Fruit fly (Drosophila melanogaster) whole organism, adult: ENCODE results near the gene Ssl1.

Experiments used
- CG11617 ChIP-seq: fragments of 200-800 bp; sonication (Bioruptor generic); optimal IDR thresholded peaks from 2 replicates; lab custom pipeline; 2017; ENCODE audit warnings: mild to moderate bottlenecking, missing biosample characterization, missing genetic modification reagents, missing genetic modification characterization
- bab1 ChIP-seq: fragments of 200-800 bp; sonication (Bioruptor generic); optimal IDR thresholded peaks from 3 replicates; lab custom pipeline; 2019; ENCODE audit warnings: missing biosample characterization, mild to moderate bottlenecking, missing genetic modification characterization, moderate library complexity
- tj ChIP-seq: fragments of 200-800 bp; sonication (Bioruptor generic); optimal IDR thresholded peaks from 3 replicates; lab custom pipeline; 2017; ENCODE audit warnings: missing biosample characterization, mild to moderate bottlenecking, missing genetic modification characterization, moderate library complexity

DNA sequence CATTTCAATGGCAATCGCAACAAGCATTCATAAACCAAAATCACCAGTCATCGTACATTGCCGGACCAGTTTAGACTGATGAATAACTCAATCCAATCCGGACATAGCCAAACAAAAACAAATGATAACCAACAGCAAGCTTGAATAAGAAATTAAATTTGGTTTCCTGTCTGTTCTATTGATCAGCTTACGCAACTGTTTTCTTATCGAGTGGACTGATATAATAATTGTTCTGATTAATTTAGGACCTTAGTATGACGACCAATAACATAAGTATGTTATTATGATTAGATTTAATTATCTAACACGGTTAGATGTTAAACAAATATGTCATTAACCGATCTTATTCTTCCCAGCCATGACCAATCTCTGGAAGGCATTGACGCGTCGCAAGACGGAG lies 12.1 kb downstream of the Ssl1 start:
- no peak for TF ChIP-seq tj (GFP tag; lab: Kevin White, UChicago)
- TF ChIP-seq CG11617, result no peak
- no peak for TF ChIP-seq bab1 (GFP tag; lab: Kevin White, UChicago)
